Fruit fly (Drosophila melanogaster): ENCODE results near the gene Phyhd1.
A peak's percentile ranks its signal among the peaks of the same experiment; 100 is the strongest.

Gene Phyhd1

dm6 chr3R:10686307-10687094 lies 5.8 kb upstream of the Phyhd1 start, which contains the start of gene Skel:
Skel (plus strand) TSS chr3R:10686943.
- no peak for TF ChIP-seq CTCF (optimal IDR thresholded peaks at IDR 0.05)
- TF ChIP-seq CG8478 (optimal IDR thresholded peaks at IDR 0.05), result no peak

DNA sequence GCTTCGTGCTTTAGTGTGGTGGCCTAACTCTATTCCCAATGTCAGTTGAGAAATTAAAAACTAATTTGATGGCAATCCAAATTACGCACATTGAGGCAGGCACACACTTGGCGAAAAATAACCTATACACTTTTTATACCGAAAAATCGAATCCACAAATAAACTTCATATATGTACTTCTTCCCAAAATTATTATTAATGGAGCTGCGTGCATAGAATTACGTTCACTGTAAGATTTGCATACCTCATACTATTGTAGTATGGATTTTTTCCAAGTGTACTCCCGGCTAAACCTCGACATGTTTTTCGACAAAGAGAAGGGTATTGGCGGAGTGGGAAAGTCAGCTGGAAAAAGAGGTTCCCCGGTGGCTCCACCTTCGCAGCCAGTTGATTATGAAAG lies 3.6 kb upstream of the Phyhd1 start:
- no peak for TF ChIP-seq CTCF (optimal IDR thresholded peaks at IDR 0.05)
- TF ChIP-seq CG8478 (optimal IDR thresholded peaks at IDR 0.05), result no peak

DNA sequence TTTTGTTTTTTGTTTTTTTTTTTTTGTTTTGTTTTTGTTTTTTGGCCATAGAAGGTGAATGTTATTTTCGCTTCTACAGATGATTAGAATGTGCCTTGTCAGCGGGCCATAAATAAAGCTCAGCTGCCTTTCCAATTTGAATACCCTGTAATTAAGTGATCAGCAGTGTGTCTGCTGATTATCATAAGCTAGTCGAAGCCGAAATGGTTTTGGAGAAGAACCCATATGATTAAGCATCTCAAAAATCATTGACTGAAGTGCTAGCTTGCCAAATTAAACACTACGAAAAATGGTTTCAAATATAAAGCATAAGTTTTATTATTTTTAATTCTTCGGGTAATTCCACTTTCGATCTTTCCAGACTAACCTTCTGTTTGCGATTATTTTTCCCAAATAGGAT lies 2.5 kb upstream of the Phyhd1 start:
- TF ChIP-seq CG8478 (optimal IDR thresholded peaks at IDR 0.05) (no peak), CTCF (optimal IDR thresholded peaks at IDR 0.05) (no peak)

dm6 chr3R:10681682-10681962 lies 897 bp upstream of the Phyhd1 start:
- TF ChIP-seq CTCF (optimal IDR thresholded peaks at IDR 0.05), result no peak
- no peak for TF ChIP-seq CG8478 (optimal IDR thresholded peaks at IDR 0.05)

dm6 chr3R:10679911-10680310 lies 814 bp downstream of the Phyhd1 start:
- no peak for TF ChIP-seq CG8478 (optimal IDR thresholded peaks at IDR 0.05)
- no peak for TF ChIP-seq CTCF (optimal IDR thresholded peaks at IDR 0.05)

- no peak for TF ChIP-seq CG8478 (optimal IDR thresholded peaks at IDR 0.05)
- TF ChIP-seq CTCF (optimal IDR thresholded peaks at IDR 0.05), result no peak
These were observed 1.7 kb downstream of the Phyhd1 start for dm6 chr3R:10678935-10679565.

dm6 chr3R:10677245-10677902 lies 3.4 kb downstream of the Phyhd1 start, which contains the start of gene CG6465:
CG6465 (minus strand) TSS chr3R:10677251.
- TF ChIP-seq CTCF (optimal IDR thresholded peaks at IDR 0.05) (peak; percentile 79 to 80), CG8478 (optimal IDR thresholded peaks at IDR 0.05) (no peak)

dm6 chr3R:10675101-10675500 lies 5.6 kb downstream of the Phyhd1 start:
- TF ChIP-seq CG8478 (optimal IDR thresholded peaks at IDR 0.05) (no peak), CTCF (optimal IDR thresholded peaks at IDR 0.05) (peak; percentile 85 to 86)

- TF ChIP-seq CG8478 (optimal IDR thresholded peaks at IDR 0.05), result no peak
- no peak for TF ChIP-seq CTCF (optimal IDR thresholded peaks at IDR 0.05)
These were observed 7.2 kb downstream of the Phyhd1 start for dm6 chr3R:10673571-10673970.

DNA sequence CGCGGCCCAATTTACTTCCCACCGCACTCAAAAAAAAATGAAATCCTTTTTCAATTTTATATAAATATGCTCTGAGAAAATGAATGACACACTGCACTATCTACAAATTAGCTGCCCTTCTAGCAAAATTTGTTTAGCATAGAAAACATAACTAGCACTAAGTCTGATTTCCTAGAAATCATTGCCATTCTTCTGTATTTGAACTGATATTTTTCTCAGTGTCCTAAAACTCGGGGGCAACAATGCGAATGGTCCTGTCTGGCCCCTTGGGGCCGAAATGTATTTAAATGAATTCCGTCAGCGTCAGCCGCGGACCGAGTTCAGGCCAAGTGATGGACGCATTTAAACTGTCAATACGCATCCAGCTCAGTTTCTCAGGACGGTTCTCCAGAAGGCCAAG lies 8.0 kb downstream of the Phyhd1 start:
- TF ChIP-seq CTCF (optimal IDR thresholded peaks at IDR 0.05) (no peak), CG8478 (optimal IDR thresholded peaks at IDR 0.05) (no peak)

- TF ChIP-seq CTCF (optimal IDR thresholded peaks at IDR 0.05), result no peak
- TF ChIP-seq CG8478 (optimal IDR thresholded peaks at IDR 0.05), result no peak
These were observed 10.8 kb downstream of the Phyhd1 start for dm6 chr3R:10669950-10670349.

DNA sequence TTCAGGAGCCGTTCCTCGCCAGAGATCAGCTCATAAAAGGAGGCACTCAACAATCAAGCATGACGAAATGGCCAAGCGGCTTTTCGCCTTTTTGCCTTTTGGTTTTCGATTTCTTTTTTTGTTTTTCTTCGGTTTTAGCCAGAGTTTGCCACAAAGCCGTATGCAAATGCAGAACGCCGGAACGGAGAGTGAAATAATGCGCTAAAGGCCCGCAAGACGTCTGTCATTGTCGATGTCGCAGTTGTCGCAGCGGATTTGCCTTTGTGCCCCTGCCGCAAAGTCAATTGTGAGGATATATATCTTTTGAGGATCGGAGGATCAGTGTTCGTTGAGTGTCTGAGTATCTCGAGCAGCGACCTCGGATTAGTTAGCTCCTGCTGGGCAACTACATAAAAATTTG lies 12.8 kb downstream of the Phyhd1 start:
- TF ChIP-seq CTCF (optimal IDR thresholded peaks at IDR 0.05), result no peak
- TF ChIP-seq CG8478 (optimal IDR thresholded peaks at IDR 0.05), result no peak

DNA sequence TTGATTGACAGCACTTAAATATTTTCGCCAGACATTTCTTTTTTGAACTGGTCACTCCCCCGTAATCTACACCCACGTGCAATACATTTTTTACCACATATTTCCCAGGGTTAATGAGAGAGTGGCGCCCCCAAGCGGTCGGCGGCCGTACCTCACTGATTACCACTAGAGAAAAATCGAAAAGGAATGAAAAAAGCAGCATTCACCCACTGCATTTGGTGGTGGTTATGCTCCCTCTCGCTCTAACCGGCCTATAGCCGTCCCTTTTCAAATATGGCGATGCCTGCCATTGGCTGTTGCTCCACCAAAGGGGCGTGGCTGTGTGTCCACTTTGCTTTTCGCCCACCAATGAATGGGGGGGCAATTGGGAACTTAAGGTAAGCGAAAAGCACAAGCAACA lies 15.8 kb downstream of the Phyhd1 start:
- TF ChIP-seq CG8478 (optimal IDR thresholded peaks at IDR 0.05), result no peak
- TF ChIP-seq CTCF (optimal IDR thresholded peaks at IDR 0.05), result peak; percentile 92 to 97

DNA sequence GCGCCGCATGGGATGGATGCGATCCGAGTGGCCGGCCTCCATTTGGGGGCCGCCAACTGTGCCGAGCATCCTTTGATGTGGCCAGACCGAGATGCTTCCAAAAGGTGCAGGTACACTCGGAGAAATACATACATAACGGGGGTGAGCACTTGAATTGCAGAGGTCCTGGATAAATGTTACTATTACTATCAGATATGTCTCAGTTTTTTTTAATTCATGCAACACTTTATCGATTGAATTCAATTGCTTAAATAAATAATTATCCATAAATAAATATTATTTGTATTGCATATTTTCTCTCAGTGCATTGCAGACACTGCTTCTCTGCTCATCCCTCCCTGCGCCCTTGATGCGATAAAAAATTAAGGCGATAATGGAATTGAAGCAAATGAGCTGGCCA lies 19.6 kb downstream of the Phyhd1 start:
- TF ChIP-seq CTCF (optimal IDR thresholded peaks at IDR 0.05), result no peak
- no peak for TF ChIP-seq CG8478 (optimal IDR thresholded peaks at IDR 0.05)

DNA sequence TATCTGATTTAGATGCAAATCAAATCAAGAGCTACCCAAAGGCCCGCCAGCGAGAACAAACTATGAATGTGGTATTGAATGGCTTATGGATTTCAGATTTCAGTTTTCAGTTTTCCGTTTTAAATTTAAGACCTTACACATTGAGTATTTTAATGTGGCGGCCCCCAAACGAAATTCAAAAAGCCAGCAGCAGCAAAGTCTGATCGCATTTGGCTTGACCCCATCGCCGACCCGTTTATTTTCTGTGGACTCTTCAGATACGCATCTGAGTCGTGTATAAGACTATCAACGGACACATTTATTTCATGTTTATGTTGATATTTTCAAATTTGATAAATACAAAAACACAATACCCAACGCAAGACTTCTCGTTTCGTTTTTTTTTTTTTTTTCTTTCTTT lies 21.2 kb downstream of the Phyhd1 start:
- TF ChIP-seq CTCF (optimal IDR thresholded peaks at IDR 0.05) (no peak), CG8478 (optimal IDR thresholded peaks at IDR 0.05) (no peak)

DNA sequence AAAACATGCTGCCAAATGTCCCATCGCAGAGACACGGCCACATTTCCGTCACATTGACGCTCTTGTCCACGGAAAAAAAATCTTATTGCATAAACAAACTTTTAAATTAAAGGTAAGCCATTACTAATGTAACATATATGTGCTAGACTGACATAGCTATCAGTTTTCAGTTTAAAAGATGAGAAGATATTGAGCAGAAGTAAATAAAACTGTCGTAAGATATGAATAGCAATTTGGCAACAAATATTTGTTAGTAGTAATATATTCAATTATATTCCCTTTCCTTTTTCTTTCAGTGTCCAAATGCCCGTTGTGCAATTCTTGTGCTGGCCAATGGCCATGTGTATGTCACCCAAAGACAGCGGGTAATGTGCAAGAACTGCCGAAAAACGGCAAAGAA lies 21.9 kb downstream of the Phyhd1 start:
- TF ChIP-seq CG8478 (optimal IDR thresholded peaks at IDR 0.05) (no peak), CTCF (optimal IDR thresholded peaks at IDR 0.05) (no peak)

All from S2 (cell line).